Worm (Caenorhabditis elegans) whole organism, L2 larva: ENCODE data around the gene Y45F3A.8.

ENCODE experiments used
- ceh-82 ChIP-seq: fragments of 150-350 bp; optimal IDR thresholded peaks from 2 replicates; lab custom pipeline; 2014; ENCODE audit warnings: missing biosample characterization, missing genetic modification characterization
- lin-39 ChIP-seq: fragments of 150-350 bp; optimal IDR thresholded peaks from 2 replicates; lab custom pipeline; 2014; ENCODE audit warnings: missing biosample characterization, missing genetic modification reagents, missing genetic modification characterization
- mdl-1 ChIP-seq, 2 experiments: fragments of 150-350 bp in 1 of 2; sonication (generic microtip) in 1 of 2; optimal IDR thresholded peaks; 2 replicates each; lab custom pipeline; 2017; ENCODE audit warnings: missing biosample characterization in 2 of 2, missing genetic modification characterization in 2 of 2
- nhr-77 ChIP-seq: fragments of 150-350 bp; optimal IDR thresholded peaks from 2 replicates; lab custom pipeline; 2014; ENCODE audit warnings: missing biosample characterization, missing genetic modification characterization
- skn-1 ChIP-seq: sonication (generic microtip); optimal IDR thresholded peaks from 2 replicates; lab custom pipeline; 2017; ENCODE audit warnings: missing biosample characterization, missing genetic modification characterization
- unc-62 ChIP-seq: fragments of 150-350 bp; optimal IDR thresholded peaks from 2 replicates; lab custom pipeline; 2014; ENCODE audit warnings: missing biosample characterization, missing genetic modification reagents, missing genetic modification characterization

ce11 chrIII:10603248-10603647 lies 10.6 kb upstream of the Y45F3A.8 start, which contains the start of gene Y39A1A.2:
- no peak for TF ChIP-seq ceh-82 (tag; lab: Kevin White, UChicago)
- TF ChIP-seq lin-39 (tag; lab: Kevin White, UChicago): no peak
- no peak for TF ChIP-seq unc-62
- TF ChIP-seq skn-1 (tag; lab: Kevin White, UChicago): no peak
- no peak for TF ChIP-seq nhr-77 (tag; lab: Kevin White, UChicago)
- TF ChIP-seq mdl-1 (tag; optimal IDR thresholded peaks at IDR 0.05; lab: Kevin White, UChicago): no peak
